Fruit fly (Drosophila melanogaster) whole organism, pupa: Measurements from ENCODE around the gene CG1622.

Experiments used
- CG10348 ChIP-seq: fragments of 200-800 bp; sonication (Bioruptor generic); IDR thresholded peaks from 2 replicates; pipeline ENCODE4 v1.3.6; 2022; ENCODE audit warnings: missing biosample characterization, missing genetic modification characterization
- CG12605 ChIP-seq: fragments of 200-800 bp; sonication (Bioruptor generic); IDR thresholded peaks from 2 replicates; pipeline ENCODE4 v1.3.6; 2022; ENCODE audit warnings: missing biosample characterization, missing genetic modification characterization
- CG13204 ChIP-seq: fragments of 200-800 bp; sonication (Bioruptor generic); optimal IDR thresholded peaks from 2 replicates; lab custom pipeline; 2018; ENCODE audit warnings: missing biosample characterization, mild to moderate bottlenecking, missing genetic modification characterization, moderate library complexity
- CG14655 ChIP-seq: fragments of 200-800 bp; sonication (Bioruptor generic); optimal IDR thresholded peaks from 3 replicates; lab custom pipeline; 2017; ENCODE audit warnings: mild to moderate bottlenecking, missing biosample characterization, missing genetic modification reagents, missing genetic modification characterization
- CG15710 ChIP-seq: fragments of 200-800 bp; sonication (Bioruptor generic); optimal IDR thresholded peaks from 2 replicates; lab custom pipeline; 2018; ENCODE audit warnings: missing biosample characterization, mild to moderate bottlenecking, missing genetic modification characterization, moderate library complexity
- CG17806 ChIP-seq: fragments of 200-800 bp; sonication (Bioruptor generic); optimal IDR thresholded peaks from 2 replicates; lab custom pipeline; 2018; ENCODE audit warnings: missing biosample characterization, mild to moderate bottlenecking, missing genetic modification characterization, moderate library complexity
- CG32121 ChIP-seq: fragments of 200-800 bp; sonication (Bioruptor generic); IDR thresholded peaks from 2 replicates; pipeline ENCODE4 v1.3.6; 2022; ENCODE audit warnings: missing biosample characterization, missing genetic modification characterization
- CG34367 ChIP-seq: fragments of 200-800 bp; sonication (Bioruptor generic); optimal IDR thresholded peaks from 2 replicates; lab custom pipeline; 2018; ENCODE audit warnings: missing biosample characterization, mild to moderate bottlenecking, missing genetic modification characterization
- CG4496 ChIP-seq: fragments of 200-800 bp; sonication (Bioruptor generic); IDR thresholded peaks from 3 replicates; pipeline ENCODE4 v1.3.6; 2022; ENCODE audit warnings: missing biosample characterization, missing genetic modification characterization
- CG8159 ChIP-seq: fragments of 200-800 bp; sonication (Bioruptor generic); optimal IDR thresholded peaks from 3 replicates; lab custom pipeline; 2018; ENCODE audit warnings: missing biosample characterization, mild to moderate bottlenecking, missing genetic modification characterization, moderate library complexity
- CG8301 ChIP-seq: fragments of 200-800 bp; sonication (Bioruptor generic); optimal IDR thresholded peaks from 2 replicates; lab custom pipeline; 2018; ENCODE audit warnings: missing biosample characterization, mild to moderate bottlenecking, missing genetic modification characterization
- CG9948 ChIP-seq: fragments of 200-800 bp; sonication (Bioruptor generic); optimal IDR thresholded peaks from 2 replicates; lab custom pipeline; 2018; ENCODE audit warnings: missing biosample characterization, mild to moderate bottlenecking, missing genetic modification characterization, moderate library complexity
- D1 ChIP-seq: fragments of 200-800 bp; sonication (Bioruptor generic); optimal IDR thresholded peaks from 2 replicates; lab custom pipeline; 2018; ENCODE audit warnings: missing biosample characterization, mild to moderate bottlenecking, missing genetic modification characterization, moderate library complexity
- EcR ChIP-seq: fragments of 200-800 bp; sonication (Bioruptor generic); optimal IDR thresholded peaks from 3 replicates; lab custom pipeline; 2019; ENCODE audit warnings: missing biosample characterization, missing genetic modification characterization, mild to moderate bottlenecking, moderate library complexity, missing genetic modification reagents
- Ets98B ChIP-seq: fragments of 200-800 bp; sonication (Bioruptor generic); IDR thresholded peaks from 2 replicates; pipeline ENCODE4 v1.3.6; 2022; ENCODE audit warnings: missing biosample characterization, missing genetic modification characterization
- Pif1A ChIP-seq: fragments of 200-800 bp; sonication (Bioruptor generic); optimal IDR thresholded peaks from 3 replicates; lab custom pipeline; 2016; ENCODE audit warnings: missing biosample characterization, missing genetic modification characterization
- Pif1B ChIP-seq: fragments of 200-800 bp; sonication (Bioruptor generic); optimal IDR thresholded peaks from 3 replicates; lab custom pipeline; 2016; ENCODE audit warnings: missing biosample characterization, missing genetic modification characterization
- Snoo ChIP-seq: fragments of 200-800 bp; sonication (Bioruptor generic); optimal IDR thresholded peaks from 3 replicates; lab custom pipeline; 2017; ENCODE audit warnings: missing biosample characterization, mild to moderate bottlenecking, missing genetic modification characterization, inconsistent platforms
- fd96Ca ChIP-seq: fragments of 200-800 bp; sonication (Bioruptor generic); IDR thresholded peaks from 3 replicates; pipeline ENCODE4 v1.3.6; 2022; ENCODE audit warnings: missing biosample characterization, missing genetic modification characterization
- gl ChIP-seq: fragments of 200-800 bp; sonication (Bioruptor generic); optimal IDR thresholded peaks from 2 replicates; lab custom pipeline; 2018; ENCODE audit warnings: missing biosample characterization, mild to moderate bottlenecking, missing genetic modification characterization
- rn ChIP-seq: fragments of 200-800 bp; sonication (Bioruptor generic); IDR thresholded peaks from 2 replicates; pipeline ENCODE4 v1.3.6; 2022; ENCODE audit warnings: missing biosample characterization, missing genetic modification characterization

The CG1622 gene

DNA sequence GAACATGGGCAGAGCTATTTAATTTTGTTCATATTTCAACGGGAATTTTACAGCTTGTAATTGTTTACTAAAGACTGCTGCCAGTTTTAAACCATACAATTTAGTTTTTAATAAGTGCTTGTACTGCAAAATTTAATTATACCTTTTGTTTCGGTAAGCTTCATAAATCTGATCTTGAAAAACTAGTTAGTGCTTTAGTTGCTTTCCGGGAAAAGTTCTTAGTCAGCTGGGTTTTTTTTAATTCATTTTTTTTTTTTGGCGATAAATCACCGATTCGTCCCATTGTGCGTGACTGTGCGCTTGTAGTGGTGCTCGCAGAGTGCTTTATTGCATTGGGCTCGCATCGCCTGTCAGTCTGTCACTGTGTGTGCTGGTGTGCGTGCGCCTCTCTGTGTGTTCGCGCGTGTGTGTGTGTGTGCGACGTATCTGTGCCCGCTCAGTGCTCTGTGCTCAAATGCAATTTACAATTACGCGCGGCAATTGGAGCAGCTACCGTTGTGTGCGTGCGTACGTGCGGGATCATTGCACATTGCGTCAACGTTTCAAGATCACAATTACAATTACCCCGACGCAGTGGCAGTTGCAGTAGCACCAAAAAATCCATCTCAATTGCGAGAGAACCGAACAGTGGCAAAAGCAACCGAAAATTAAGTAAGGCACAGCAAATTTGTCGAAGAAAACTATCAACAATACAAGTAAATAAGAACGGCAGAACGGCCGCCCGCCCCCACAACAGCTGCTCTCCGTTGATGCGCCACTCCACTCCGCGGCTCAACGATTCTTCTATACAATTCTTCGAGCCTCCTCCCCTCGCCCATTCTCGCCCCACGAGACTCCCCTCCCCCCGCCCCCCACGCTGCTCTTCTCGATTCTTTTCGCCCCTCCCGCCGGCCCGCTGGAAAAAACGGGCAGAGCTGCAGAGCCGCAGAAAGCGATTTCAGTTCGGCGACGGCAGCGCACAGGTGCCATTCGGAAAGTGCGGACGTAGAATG lies 7.1 kb downstream of the CG1622 start:
- TF ChIP-seq CG4496 (GFP tag; lab: Robert Waterston, UW) (0 out of 3 replicates have a peak, but pooled peaks have one; percentile 34), CG8301 (tag; lab: Kevin White, UChicago) (no peak), CG15710 (tag; lab: Kevin White, UChicago) (peak; percentile 11), Pif1A (GFP tag; lab: Kevin White, UChicago) (peak; percentile 18), gl (tag; lab: Kevin White, UChicago) (peak; percentile 15), fd96Ca (no peak), CG32121 (GFP tag; lab: Robert Waterston, UW) (peak; percentile 38; the same call in 1 of the 2 replicates), EcR (GFP tag; lab: Kevin White, UChicago) (peak; percentile 76), CG13204 (GFP tag; lab: Kevin White, UChicago) (peak; percentile 77)

- TF ChIP-seq EcR (GFP tag; lab: Kevin White, UChicago), result peak; percentile 24
- TF ChIP-seq D1 (tag; lab: Kevin White, UChicago), result no peak
- TF ChIP-seq CG8159, result no peak
- no peak for TF ChIP-seq CG10348 (GFP tag; lab: Robert Waterston, UW)
- no peak for TF ChIP-seq Pif1A (GFP tag; lab: Kevin White, UChicago)
- no peak for TF ChIP-seq fd96Ca
- peak; percentile 86 for TF ChIP-seq CG13204 (GFP tag; lab: Kevin White, UChicago)
- no peak for TF ChIP-seq Pif1B
- TF ChIP-seq CG14655, result no peak
- no peak for TF ChIP-seq CG8301 (tag; lab: Kevin White, UChicago)
- no peak for TF ChIP-seq Ets98B (GFP tag; lab: Robert Waterston, UW)
- TF ChIP-seq Snoo, result no peak
- peak; percentile 14; the same call in 1 of the 2 replicates for TF ChIP-seq CG32121 (GFP tag; lab: Robert Waterston, UW)
- TF ChIP-seq CG15710 (tag; lab: Kevin White, UChicago), result no peak
- TF ChIP-seq rn (GFP tag; lab: Robert Waterston, UW), result no peak
- 0 out of 2 replicates have a peak, but pooled peaks have one; percentile 32 for TF ChIP-seq CG12605 (GFP tag; lab: Robert Waterston, UW)
- TF ChIP-seq CG34367, result no peak
- TF ChIP-seq gl (tag; lab: Kevin White, UChicago), result peak; percentile 29
- TF ChIP-seq CG17806 (tag; lab: Kevin White, UChicago), result no peak
- 0 out of 3 replicates have a peak, but pooled peaks have one; percentile 13 for TF ChIP-seq CG4496 (GFP tag; lab: Robert Waterston, UW)
- TF ChIP-seq CG9948, result no peak
Measured at dm6 chrX:13305323-13305722, 8.4 kb downstream of the CG1622 start.

- TF ChIP-seq CG14655, result peak; percentile 38
- TF ChIP-seq Pif1A (GFP tag; lab: Kevin White, UChicago), result peak; percentile 1
- TF ChIP-seq Snoo, result peak; percentile 21
- 0 out of 2 replicates have a peak, but pooled peaks have one; percentile 17 for TF ChIP-seq CG32121 (GFP tag; lab: Robert Waterston, UW)
- TF ChIP-seq EcR (GFP tag; lab: Kevin White, UChicago), result no peak
- no peak for TF ChIP-seq CG17806 (tag; lab: Kevin White, UChicago)
- peak; percentile 41 for TF ChIP-seq CG8159
- TF ChIP-seq CG15710 (tag; lab: Kevin White, UChicago), result peak; percentile 30
Measured at dm6 chrX:13307189-13307588, 10.3 kb downstream of the CG1622 start.

DNA sequence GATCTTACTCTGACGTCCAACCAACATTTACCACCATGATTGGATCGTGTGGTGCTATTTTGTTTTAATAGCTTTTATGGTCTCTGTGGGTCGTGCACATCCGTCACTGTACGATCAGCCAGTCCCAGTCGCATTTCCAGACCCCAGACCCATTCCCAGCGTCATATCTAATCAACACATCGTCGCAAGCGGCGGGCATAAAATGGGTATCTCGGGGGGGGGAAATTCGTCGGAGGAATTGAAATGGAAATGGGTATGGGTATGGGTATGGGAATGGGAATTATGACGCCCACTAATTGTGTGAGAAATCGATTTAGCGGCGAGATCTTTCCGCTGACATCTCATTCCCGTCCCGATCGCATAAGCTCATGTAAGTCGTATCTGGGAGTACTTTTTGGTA lies 13.9 kb downstream of the CG1622 start:
- TF ChIP-seq CG15710 (tag; lab: Kevin White, UChicago) (no peak), Snoo (no peak), CG32121 (GFP tag; lab: Robert Waterston, UW) (no peak), CG8301 (tag; lab: Kevin White, UChicago) (no peak), CG9948 (no peak), Pif1B (no peak), EcR (GFP tag; lab: Kevin White, UChicago) (no peak), Pif1A (GFP tag; lab: Kevin White, UChicago) (no peak), fd96Ca (no peak), CG17806 (tag; lab: Kevin White, UChicago) (no peak), CG14655 (no peak), rn (GFP tag; lab: Robert Waterston, UW) (no peak), CG8159 (no peak), CG34367 (no peak)

- peak; percentile 65 for TF ChIP-seq Snoo
- TF ChIP-seq CG34367, result peak; percentile 64
- TF ChIP-seq CG8301 (tag; lab: Kevin White, UChicago), result peak; percentile 73
- peak; percentile 77 for TF ChIP-seq CG9948
- peak; percentile 56 for TF ChIP-seq Pif1A (GFP tag; lab: Kevin White, UChicago)
- TF ChIP-seq CG13204 (GFP tag; lab: Kevin White, UChicago), result peak; percentile 33
- no peak for TF ChIP-seq D1 (tag; lab: Kevin White, UChicago)
- TF ChIP-seq CG10348 (GFP tag; lab: Robert Waterston, UW), result no peak
- no peak for TF ChIP-seq CG12605 (GFP tag; lab: Robert Waterston, UW)
- TF ChIP-seq CG32121 (GFP tag; lab: Robert Waterston, UW), result peak; percentile 40; the same call in 1 of the 2 replicates
- peak; percentile 17 for TF ChIP-seq EcR (GFP tag; lab: Kevin White, UChicago)
- peak; percentile 44 for TF ChIP-seq Pif1B
- peak; percentile 71 for TF ChIP-seq CG17806 (tag; lab: Kevin White, UChicago)
- peak; percentile 74 for TF ChIP-seq CG8159
- peak; percentile 11 for TF ChIP-seq gl (tag; lab: Kevin White, UChicago)
- TF ChIP-seq Ets98B (GFP tag; lab: Robert Waterston, UW), result peak; percentile 54
- TF ChIP-seq CG15710 (tag; lab: Kevin White, UChicago), result peak; percentile 72
- peak; percentile 78 for TF ChIP-seq CG14655
- peak; percentile 42; the same call in 1 of the 3 replicates for TF ChIP-seq CG4496 (GFP tag; lab: Robert Waterston, UW)
- peak; percentile 31; the same call in 1 of the 3 replicates for TF ChIP-seq fd96Ca
- TF ChIP-seq rn (GFP tag; lab: Robert Waterston, UW), result no peak
Measured at dm6 chrX:13312200-13312599, 15.3 kb downstream of the CG1622 start.
